Fruit fly (Drosophila melanogaster) whole organism, adult: ENCODE measurements around the gene CG15638.

ENCODE experiments used
- CG11617 ChIP-seq: fragments of 200-800 bp; sonication (Bioruptor generic); optimal IDR thresholded peaks from 2 replicates; lab custom pipeline; 2017; ENCODE audit warnings: mild to moderate bottlenecking, missing biosample characterization, missing genetic modification reagents, missing genetic modification characterization
- CG12768 ChIP-seq: fragments of 200-800 bp; sonication (Bioruptor generic); optimal IDR thresholded peaks from 2 replicates; lab custom pipeline; 2017; ENCODE audit warnings: missing biosample characterization, missing genetic modification characterization, mild to moderate bottlenecking, moderate library complexity, missing genetic modification reagents
- CG14711 ChIP-seq: fragments of 200-800 bp; sonication (Bioruptor generic); optimal IDR thresholded peaks from 2 replicates; lab custom pipeline; 2018; ENCODE audit warnings: missing biosample characterization, mild to moderate bottlenecking, missing genetic modification characterization, moderate library complexity
- CG1620 ChIP-seq: fragments of 200-800 bp; sonication (Bioruptor generic); optimal IDR thresholded peaks from 2 replicates; lab custom pipeline; 2016; ENCODE audit warnings: missing biosample characterization, missing genetic modification characterization
- CG33017 ChIP-seq: fragments of 200-800 bp; sonication (Bioruptor generic); optimal IDR thresholded peaks from 2 replicates; lab custom pipeline; 2018; ENCODE audit warnings: missing biosample characterization, mild to moderate bottlenecking, missing genetic modification characterization, moderate library complexity
- CG5204 ChIP-seq: fragments of 200-800 bp; sonication (Bioruptor generic); optimal IDR thresholded peaks from 2 replicates; lab custom pipeline; 2016; ENCODE audit warnings: missing biosample characterization, missing genetic modification characterization
- CG7045 ChIP-seq: fragments of 200-800 bp; sonication (Bioruptor generic); optimal IDR thresholded peaks from 2 replicates; lab custom pipeline; 2017; ENCODE audit warnings: missing biosample characterization, mild to moderate bottlenecking, missing genetic modification characterization
- CG7101 ChIP-seq: fragments of 200-800 bp; sonication (Bioruptor generic); optimal IDR thresholded peaks from 2 replicates; lab custom pipeline; 2018; ENCODE audit warnings: missing biosample characterization, mild to moderate bottlenecking, missing genetic modification characterization, moderate library complexity
- Clk ChIP-seq: fragments of 200-800 bp; sonication (Bioruptor generic); optimal IDR thresholded peaks from 2 replicates; lab custom pipeline; 2017; ENCODE audit warnings: missing biosample characterization, missing genetic modification characterization
- Crg-1 ChIP-seq: fragments of 200-800 bp; sonication (Bioruptor generic); optimal IDR thresholded peaks from 2 replicates; lab custom pipeline; 2016; ENCODE audit warnings: missing biosample characterization, missing genetic modification characterization
- Hr96 ChIP-seq: fragments of 200-800 bp; sonication (Bioruptor generic); optimal IDR thresholded peaks from 2 replicates; lab custom pipeline; 2016; ENCODE audit warnings: missing biosample characterization, missing genetic modification characterization
- Mnt ChIP-seq: fragments of 200-800 bp; sonication (Bioruptor generic); optimal IDR thresholded peaks from 2 replicates; lab custom pipeline; 2016; ENCODE audit warnings: missing biosample characterization, mild to moderate bottlenecking, missing genetic modification characterization
- bab1 ChIP-seq: fragments of 200-800 bp; sonication (Bioruptor generic); optimal IDR thresholded peaks from 3 replicates; lab custom pipeline; 2019; ENCODE audit warnings: missing biosample characterization, mild to moderate bottlenecking, missing genetic modification characterization, moderate library complexity
- cic ChIP-seq: fragments of 200-800 bp; sonication (Bioruptor generic); optimal IDR thresholded peaks from 2 replicates; lab custom pipeline; 2017; ENCODE audit warnings: missing biosample characterization, mild to moderate bottlenecking, missing genetic modification characterization, moderate library complexity
- cnc ChIP-seq, 2 experiments: fragments of >200 bp; optimal IDR thresholded peaks; 2 replicates each; lab custom pipeline; 2017
- kay ChIP-seq: fragments of 200-800 bp; sonication (Bioruptor generic); peaks from one replicate; lab custom pipeline; 2016; ENCODE audit warnings: missing biosample characterization, missing genetic modification characterization, borderline replicate concordance
- ovo ChIP-seq: fragments of 200-800 bp; sonication (Bioruptor generic); optimal IDR thresholded peaks from 2 replicates; lab custom pipeline; 2016; ENCODE audit warnings: missing biosample characterization, missing genetic modification characterization
- pad ChIP-seq: fragments of 200-800 bp; sonication (Bioruptor generic); optimal IDR thresholded peaks from 3 replicates; lab custom pipeline; 2017; ENCODE audit warnings: missing biosample characterization, missing genetic modification characterization, mild to moderate bottlenecking, moderate library complexity, missing genetic modification reagents
- tj ChIP-seq: fragments of 200-800 bp; sonication (Bioruptor generic); optimal IDR thresholded peaks from 3 replicates; lab custom pipeline; 2017; ENCODE audit warnings: missing biosample characterization, mild to moderate bottlenecking, missing genetic modification characterization, moderate library complexity
- toe ChIP-seq: fragments of 200-800 bp; sonication (Bioruptor generic); optimal IDR thresholded peaks from 2 replicates; lab custom pipeline; 2016; ENCODE audit warnings: missing biosample characterization, missing genetic modification characterization

Gene CG15638

DNA sequence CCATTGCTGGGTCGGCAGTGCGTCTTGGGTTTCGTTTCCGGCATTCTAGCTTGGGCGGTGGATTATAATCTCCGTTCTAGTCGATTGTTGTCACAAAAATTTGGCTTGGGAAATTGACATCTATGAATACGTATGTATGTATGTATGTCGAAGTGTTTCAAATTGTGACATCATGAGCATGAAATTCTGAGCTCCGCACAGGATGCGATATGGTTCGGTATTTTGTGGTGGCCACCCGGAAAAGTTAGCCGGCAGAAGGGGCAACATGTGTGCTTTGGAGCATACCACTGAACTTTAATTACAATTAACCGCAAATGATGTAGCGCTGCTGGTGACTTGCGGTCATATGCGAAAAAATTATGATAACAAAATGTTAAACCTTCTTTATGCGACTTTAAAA lies at the start of gene CG15638:
Gene CG15638 (minus strand): TSS at position 101 of the 400 bp plus-strand sequence.
- TF ChIP-seq ovo (GFP tag; lab: Kevin White, UChicago) (no peak), kay (GFP tag; lab: Kevin White, UChicago) (peak; percentile 12), CG7101 (tag; lab: Kevin White, UChicago) (no peak), CG1620 (GFP tag; lab: Kevin White, UChicago) (no peak), Mnt (GFP tag; lab: Kevin White, UChicago) (no peak), Crg-1 (GFP tag; lab: Kevin White, UChicago) (no peak)

DNA sequence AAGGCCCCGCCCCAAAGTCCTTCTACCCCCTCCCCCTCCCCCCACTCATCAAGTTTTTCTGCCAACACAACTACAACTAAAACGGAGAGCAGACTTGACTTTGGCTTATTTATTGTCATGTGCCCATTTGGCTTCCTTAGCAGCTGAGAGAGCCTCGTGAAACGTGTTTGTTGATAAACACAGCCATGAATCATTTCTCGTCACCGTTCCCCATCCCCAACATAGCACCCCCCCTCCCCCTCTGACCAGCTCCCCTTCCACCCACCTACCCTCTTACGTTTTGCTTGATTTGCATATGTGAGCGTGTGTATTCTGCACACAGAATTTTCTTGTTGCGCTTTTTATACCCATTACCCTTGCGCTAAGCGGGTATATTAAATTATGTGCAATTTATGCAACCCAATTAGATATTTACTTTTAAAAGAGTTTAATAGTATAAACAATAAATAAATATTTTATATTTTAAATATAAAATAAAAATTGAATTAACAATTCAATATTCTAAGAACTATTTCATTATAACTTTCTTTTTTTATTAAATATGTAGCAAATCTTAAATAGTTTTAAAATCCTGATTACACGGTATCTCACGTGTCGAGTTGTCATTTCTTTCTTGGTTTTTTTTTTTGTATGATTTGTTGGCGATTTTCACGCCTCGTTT lies 36.3 kb upstream of the CG15638 start:
- TF ChIP-seq kay (GFP tag; lab: Kevin White, UChicago) (peak; percentile 12), bab1 (GFP tag; lab: Kevin White, UChicago) (no peak), Hr96 (GFP tag; lab: Kevin White, UChicago) (no peak), tj (peak; percentile 94), CG11617 (GFP tag; lab: Kevin White, UChicago) (peak; percentile 23), CG14711 (tag; lab: Kevin White, UChicago) (peak; percentile 46), CG7045 (peak; percentile 23), pad (GFP tag; lab: Kevin White, UChicago) (peak; percentile 12)

- TF ChIP-seq CG12768 (GFP tag; lab: Kevin White, UChicago) (peak; percentile 24), CG1620 (GFP tag; lab: Kevin White, UChicago) (peak; percentile 27), CG7101 (tag; lab: Kevin White, UChicago) (peak; percentile 60), Clk (GFP tag; lab: Kevin White, UChicago) (no peak), tj (no peak), CG14711 (tag; lab: Kevin White, UChicago) (peak; percentile 34), cic (GFP tag; lab: Kevin White, UChicago) (no peak), bab1 (GFP tag; lab: Kevin White, UChicago) (peak; percentile 83), toe (GFP tag; lab: Kevin White, UChicago) (no peak), CG7045 (peak; percentile 33), kay (GFP tag; lab: Kevin White, UChicago) (no peak), cnc (optimal IDR thresholded peaks at IDR 0.05; lab: Kevin White, UChicago) (no peak), CG5204 (GFP tag; lab: Kevin White, UChicago) (peak; percentile 46), CG11617 (GFP tag; lab: Kevin White, UChicago) (peak; percentile 53), Crg-1 (GFP tag; lab: Kevin White, UChicago) (no peak), Mnt (GFP tag; lab: Kevin White, UChicago) (no peak), Hr96 (GFP tag; lab: Kevin White, UChicago) (peak; percentile 43), CG33017 (no peak), ovo (GFP tag; lab: Kevin White, UChicago) (no peak), pad (GFP tag; lab: Kevin White, UChicago) (no peak)
Measured at dm6 chr2L:13570982-13571426, 35.4 kb upstream of the CG15638 start.

- no peak for TF ChIP-seq Clk (GFP tag; lab: Kevin White, UChicago)
Measured at dm6 chr2L:13570016-13570415, 34.4 kb upstream of the CG15638 start.

- no peak for TF ChIP-seq Crg-1 (GFP tag; lab: Kevin White, UChicago)
- no peak for TF ChIP-seq Mnt (GFP tag; lab: Kevin White, UChicago)
- TF ChIP-seq CG7101 (tag; lab: Kevin White, UChicago) = no peak
- TF ChIP-seq toe (GFP tag; lab: Kevin White, UChicago) = no peak
- peak; percentile 61 for TF ChIP-seq tj
- no peak for TF ChIP-seq CG11617 (GFP tag; lab: Kevin White, UChicago)
- no peak for TF ChIP-seq CG1620 (GFP tag; lab: Kevin White, UChicago)
- no peak for TF ChIP-seq CG33017
- no peak for TF ChIP-seq cnc (optimal IDR thresholded peaks at IDR 0.05; lab: Kevin White, UChicago)
- peak; percentile 55 for TF ChIP-seq kay (GFP tag; lab: Kevin White, UChicago)
- no peak for TF ChIP-seq CG5204 (GFP tag; lab: Kevin White, UChicago)
- TF ChIP-seq ovo (GFP tag; lab: Kevin White, UChicago) = no peak
- no peak for TF ChIP-seq Clk (GFP tag; lab: Kevin White, UChicago)
- no peak for TF ChIP-seq CG12768 (GFP tag; lab: Kevin White, UChicago)
- no peak for TF ChIP-seq CG14711 (tag; lab: Kevin White, UChicago)
- TF ChIP-seq cic (GFP tag; lab: Kevin White, UChicago) = no peak
- TF ChIP-seq CG7045 = no peak
Measured at dm6 chr2L:13568938-13569337, 33.4 kb upstream of the CG15638 start.

- no peak for TF ChIP-seq pad (GFP tag; lab: Kevin White, UChicago)
- no peak for TF ChIP-seq ovo (GFP tag; lab: Kevin White, UChicago)
- no peak for TF ChIP-seq kay (GFP tag; lab: Kevin White, UChicago)
- no peak for TF ChIP-seq Crg-1 (GFP tag; lab: Kevin White, UChicago)
- TF ChIP-seq Mnt (GFP tag; lab: Kevin White, UChicago) = no peak
- no peak for TF ChIP-seq CG5204 (GFP tag; lab: Kevin White, UChicago)
- no peak for TF ChIP-seq Hr96 (GFP tag; lab: Kevin White, UChicago)
- TF ChIP-seq CG14711 (tag; lab: Kevin White, UChicago) = no peak
- TF ChIP-seq tj = no peak
- TF ChIP-seq toe (GFP tag; lab: Kevin White, UChicago) = no peak
- no peak for TF ChIP-seq bab1 (GFP tag; lab: Kevin White, UChicago)
- TF ChIP-seq CG11617 (GFP tag; lab: Kevin White, UChicago) = no peak
- TF ChIP-seq CG1620 (GFP tag; lab: Kevin White, UChicago) = no peak
- no peak for TF ChIP-seq cnc (optimal IDR thresholded peaks at IDR 0.05; lab: Kevin White, UChicago)
Measured at dm6 chr2L:13555397-13555796, 19.8 kb upstream of the CG15638 start.
